Worm (Caenorhabditis elegans): ENCODE data around the gene C33E10.8.

DNA sequence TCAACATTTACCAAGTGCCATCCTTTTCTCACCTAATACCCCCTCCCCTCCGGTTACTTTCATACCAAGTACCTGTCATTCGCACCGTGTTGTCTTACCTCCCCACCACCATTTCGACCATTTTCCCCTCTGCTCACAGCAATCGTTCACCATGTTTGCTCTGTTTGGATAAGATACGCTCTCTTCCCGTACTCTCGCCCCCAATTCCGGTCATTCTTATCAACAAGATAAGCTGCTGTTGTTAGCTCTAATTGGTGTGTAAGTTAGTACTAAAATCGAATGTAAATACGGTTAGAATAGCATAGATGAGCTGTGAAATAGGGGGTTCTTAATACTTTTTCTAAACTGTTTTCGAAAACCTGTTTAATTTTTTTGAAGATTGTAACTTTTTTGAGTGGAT lies 35.9 kb upstream of the C33E10.8 start:
- TF ChIP-seq ztf-11 (tag; optimal IDR thresholded peaks at IDR 0.05) (no peak), mdl-1 (tag; optimal IDR thresholded peaks at IDR 0.05) (no peak), F37D6.2 (tag; optimal IDR thresholded peaks at IDR 0.05) (no peak), unc-62 (GFP tag; optimal IDR thresholded peaks at IDR 0.05 in 1 of 2) (peak in 1 of 2 experiments; percentile 38), unc-62 (tag; optimal IDR thresholded peaks at IDR 0.05) (no peak), lin-15B (tag; optimal IDR thresholded peaks at IDR 0.05) (no peak), zag-1 (tag; optimal IDR thresholded peaks at IDR 0.05) (no peak), nhr-28 (tag; optimal IDR thresholded peaks at IDR 0.05) (no peak), mep-1 (tag; optimal IDR thresholded peaks at IDR 0.05) (no peak), ztf-7 (tag; optimal IDR thresholded peaks at IDR 0.05) (no peak), lin-13 (GFP tag; optimal IDR thresholded peaks at IDR 0.05) (no peak)

All from whole organism, L4 larva.